Fruit fly (Drosophila melanogaster) Kc167 (cell line): Measurements from ENCODE around the gene dachs.

Source experiments
- Myc ChIP-seq: fragments of >200 bp; optimal IDR thresholded peaks from 2 replicates; lab custom pipeline; 2017; ENCODE audit warnings: missing external identifiers
- Sin3A ChIP-seq: fragments of >200 bp; optimal IDR thresholded peaks from 2 replicates; lab custom pipeline; 2018; ENCODE audit warnings: missing external identifiers
- h ChIP-seq: fragments of >200 bp; optimal IDR thresholded peaks from 3 replicates; lab custom pipeline; 2018; ENCODE audit warnings: missing external identifiers
- insv ChIP-seq: fragments of >200 bp; optimal IDR thresholded peaks from 3 replicates; lab custom pipeline; 2018; ENCODE audit warnings: missing external identifiers
- psq ChIP-seq: fragments of >200 bp; optimal IDR thresholded peaks from 2 replicates; lab custom pipeline; 2017; ENCODE audit warnings: missing external identifiers

dm6 chr2L:8426801-8427200 is 39.8 kb upstream of the dachs start:
- TF ChIP-seq insv, result no peak
- TF ChIP-seq h (lab: Kevin White, UChicago), result no peak
- TF ChIP-seq psq (lab: Kevin White, UChicago), result no peak
- TF ChIP-seq Myc (lab: Kevin White, UChicago), result no peak
- TF ChIP-seq Sin3A, result no peak
